Worm (Caenorhabditis elegans) whole organism, mixed stage, embryonic: Measurements from ENCODE around the gene chpf-1.

Experiments
- ceh-43 ChIP-seq: fragments of 200-800 bp; sonication (Bioruptor generic); optimal IDR thresholded peaks from 2 replicates; lab custom pipeline; 2018; ENCODE audit warnings: mild to moderate bottlenecking, missing genetic modification characterization, moderate library complexity, missing compliant biosample characterization
- hlh-1 ChIP-seq: fragments of 150-350 bp; optimal IDR thresholded peaks from 2 replicates; lab custom pipeline; 2014; ENCODE audit warnings: missing biosample characterization, missing genetic modification reagents, missing genetic modification characterization
- lin-13 ChIP-seq: fragments of 150-350 bp; optimal IDR thresholded peaks from 2 replicates; lab custom pipeline; 2014; ENCODE audit warnings: missing biosample characterization, missing genetic modification characterization
- mab-5 ChIP-seq: fragments of 150-350 bp; optimal IDR thresholded peaks from 2 replicates; lab custom pipeline; 2014; ENCODE audit warnings: missing biosample characterization, missing genetic modification characterization
- mep-1 ChIP-seq: fragments of 150-350 bp; optimal IDR thresholded peaks from 2 replicates; lab custom pipeline; 2017; ENCODE audit warnings: missing biosample characterization, missing genetic modification reagents, missing genetic modification characterization, inconsistent platforms
- nhr-28 ChIP-seq: fragments of 150-350 bp; optimal IDR thresholded peaks from 2 replicates; lab custom pipeline; 2014; ENCODE audit warnings: missing biosample characterization, missing genetic modification characterization
- nhr-76 ChIP-seq: sonication (generic microtip); optimal IDR thresholded peaks from 2 replicates; lab custom pipeline; 2017; ENCODE audit warnings: missing biosample characterization, missing genetic modification characterization
- pha-4 ChIP-seq: fragments of 150-350 bp; optimal IDR thresholded peaks from 2 replicates; lab custom pipeline; 2018; ENCODE audit warnings: missing biosample characterization, missing genetic modification reagents, missing genetic modification characterization
- unc-39 ChIP-seq: fragments of 150-350 bp; optimal IDR thresholded peaks from 2 replicates; lab custom pipeline; 2014; ENCODE audit warnings: missing biosample characterization, missing genetic modification characterization
- unc-62 ChIP-seq: fragments of 150-350 bp; optimal IDR thresholded peaks from 2 replicates; lab custom pipeline; 2014; ENCODE audit warnings: missing biosample characterization, missing genetic modification reagents, missing genetic modification characterization

DNA sequence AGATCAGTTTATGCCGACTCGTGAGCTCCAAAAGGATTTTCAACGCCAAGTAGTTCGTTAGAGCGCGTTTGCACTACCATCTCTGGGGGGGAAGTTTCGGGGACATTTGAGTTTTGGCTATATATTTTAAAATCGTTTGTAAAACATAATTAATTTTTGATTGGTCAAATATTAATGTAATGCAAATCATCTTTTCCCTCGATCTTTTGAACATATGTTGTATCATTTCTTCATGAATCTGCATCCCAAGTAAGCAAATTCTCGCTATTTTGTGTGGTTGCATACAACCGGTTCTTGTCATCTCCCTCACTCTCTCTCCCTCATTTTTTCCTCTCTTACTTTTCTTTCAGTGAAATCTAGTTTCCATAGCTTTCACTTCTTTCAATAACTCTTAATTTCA lies 25.1 kb downstream of the chpf-1 start:
- TF ChIP-seq unc-62 (GFP tag; lab: Kevin White, UChicago) (no peak), ceh-43 (no peak), unc-39 (tag; lab: Kevin White, UChicago) (no peak), lin-13 (tag; lab: Kevin White, UChicago) (peak; percentile 40), mab-5 (tag; lab: Kevin White, UChicago) (no peak), pha-4 (no peak), nhr-28 (tag; lab: Kevin White, UChicago) (no peak), mep-1 (peak; percentile 62), hlh-1 (tag; lab: Kevin White, UChicago) (no peak), nhr-76 (tag; lab: Kevin White, UChicago) (no peak)
